Fruit fly (Drosophila melanogaster): ENCODE results near the gene Tie.

Gene Tie

dm6 chr3L:4494603-4495002, 37.3 kb downstream of the Tie start:
- TF ChIP-seq CG4496 (GFP tag; IDR thresholded peaks at IDR 0.05), result peak; percentile 51; the same call in 1 of the 3 replicates
- peak; percentile 88 for TF ChIP-seq Pif1B (GFP tag; optimal IDR thresholded peaks at IDR 0.05)
- TF ChIP-seq CG8301 (tag; optimal IDR thresholded peaks at IDR 0.05), result peak; percentile 0
- TF ChIP-seq rn (GFP tag; IDR thresholded peaks at IDR 0.05), result no peak
- peak; percentile 45 for TF ChIP-seq gl (tag; optimal IDR thresholded peaks at IDR 0.05)
- peak; percentile 45 for TF ChIP-seq CG14655 (GFP tag; optimal IDR thresholded peaks at IDR 0.05)
- no peak for TF ChIP-seq Ets98B (GFP tag; IDR thresholded peaks at IDR 0.05)
- no peak for TF ChIP-seq CG10348 (GFP tag; IDR thresholded peaks at IDR 0.05)
- TF ChIP-seq CG32121 (GFP tag; IDR thresholded peaks at IDR 0.05), result no peak
- peak; percentile 93 for TF ChIP-seq CG15710 (tag; optimal IDR thresholded peaks at IDR 0.05)
- TF ChIP-seq CG12605 (GFP tag; IDR thresholded peaks at IDR 0.05), result peak; percentile 31; the same call in 1 of the 2 replicates
- peak; percentile 87 for TF ChIP-seq CG9948 (tag; optimal IDR thresholded peaks at IDR 0.05)
- peak; percentile 72 for TF ChIP-seq CG13204 (GFP tag; optimal IDR thresholded peaks at IDR 0.05)
- peak; percentile 86 for TF ChIP-seq CG34367 (tag; optimal IDR thresholded peaks at IDR 0.05)
- no peak for TF ChIP-seq fd96Ca (GFP tag; IDR thresholded peaks at IDR 0.05)
- TF ChIP-seq D1 (tag; optimal IDR thresholded peaks at IDR 0.05), result peak; percentile 86
- TF ChIP-seq CG8159 (tag; optimal IDR thresholded peaks at IDR 0.05), result peak; percentile 88
- TF ChIP-seq Pif1A (GFP tag; optimal IDR thresholded peaks at IDR 0.05), result peak; percentile 82
- TF ChIP-seq EcR (GFP tag; optimal IDR thresholded peaks at IDR 0.05), result peak; percentile 100
- TF ChIP-seq CG17806 (tag; optimal IDR thresholded peaks at IDR 0.05), result peak; percentile 87
- peak; percentile 73 for TF ChIP-seq Snoo (tag; optimal IDR thresholded peaks at IDR 0.05)

- TF ChIP-seq CG10348 (GFP tag; IDR thresholded peaks at IDR 0.05) (no peak), CG32121 (GFP tag; IDR thresholded peaks at IDR 0.05) (no peak), CG8159 (tag; optimal IDR thresholded peaks at IDR 0.05) (no peak), CG34367 (tag; optimal IDR thresholded peaks at IDR 0.05) (no peak), Pif1B (GFP tag; optimal IDR thresholded peaks at IDR 0.05) (no peak), CG13204 (GFP tag; optimal IDR thresholded peaks at IDR 0.05) (peak; percentile 44), CG15710 (tag; optimal IDR thresholded peaks at IDR 0.05) (no peak), EcR (GFP tag; optimal IDR thresholded peaks at IDR 0.05) (peak; percentile 88), CG17806 (tag; optimal IDR thresholded peaks at IDR 0.05) (no peak), Snoo (tag; optimal IDR thresholded peaks at IDR 0.05) (no peak), Ets98B (GFP tag; IDR thresholded peaks at IDR 0.05) (no peak), CG4496 (GFP tag; IDR thresholded peaks at IDR 0.05) (no peak), Pif1A (GFP tag; optimal IDR thresholded peaks at IDR 0.05) (no peak), CG9948 (tag; optimal IDR thresholded peaks at IDR 0.05) (no peak), CG12605 (GFP tag; IDR thresholded peaks at IDR 0.05) (no peak), CG14655 (GFP tag; optimal IDR thresholded peaks at IDR 0.05) (no peak), D1 (tag; optimal IDR thresholded peaks at IDR 0.05) (no peak)
Measured at dm6 chr3L:4493609-4494008, 38.3 kb downstream of the Tie start.

dm6 chr3L:4490702-4491243, 41.2 kb downstream of the Tie start, which contains the start of gene CG13722:
Gene CG13722 (minus strand): TSS chr3L:4490963.
- peak; percentile 51 for TF ChIP-seq EcR (GFP tag; optimal IDR thresholded peaks at IDR 0.05)
- peak; percentile 90 for TF ChIP-seq CG13204 (GFP tag; optimal IDR thresholded peaks at IDR 0.05)
- no peak for TF ChIP-seq Pif1A (GFP tag; optimal IDR thresholded peaks at IDR 0.05)
- peak; percentile 20; the same call in 1 of the 3 replicates for TF ChIP-seq CG4496 (GFP tag; IDR thresholded peaks at IDR 0.05)

- no peak for TF ChIP-seq CG10348 (GFP tag; IDR thresholded peaks at IDR 0.05)
Measured at dm6 chr3L:4489490-4489889, 42.5 kb downstream of the Tie start.

- no peak for TF ChIP-seq CG34367 (tag; optimal IDR thresholded peaks at IDR 0.05)
- TF ChIP-seq Pif1B (GFP tag; optimal IDR thresholded peaks at IDR 0.05), result no peak
- TF ChIP-seq Ets98B (GFP tag; IDR thresholded peaks at IDR 0.05), result no peak
- no peak for TF ChIP-seq CG14655 (GFP tag; optimal IDR thresholded peaks at IDR 0.05)
- TF ChIP-seq EcR (GFP tag; optimal IDR thresholded peaks at IDR 0.05), result peak; percentile 63
- TF ChIP-seq CG12605 (GFP tag; IDR thresholded peaks at IDR 0.05), result no peak
Measured at dm6 chr3L:4484623-4485022, 47.3 kb downstream of the Tie start.

- TF ChIP-seq CG32121 (GFP tag; IDR thresholded peaks at IDR 0.05), result no peak
- no peak for TF ChIP-seq fd96Ca (GFP tag; IDR thresholded peaks at IDR 0.05)
- TF ChIP-seq CG14655 (GFP tag; optimal IDR thresholded peaks at IDR 0.05), result no peak
- TF ChIP-seq CG10348 (GFP tag; IDR thresholded peaks at IDR 0.05), result no peak
- no peak for TF ChIP-seq EcR (GFP tag; optimal IDR thresholded peaks at IDR 0.05)
- TF ChIP-seq gl (tag; optimal IDR thresholded peaks at IDR 0.05), result no peak
- no peak for TF ChIP-seq CG34367 (tag; optimal IDR thresholded peaks at IDR 0.05)
- TF ChIP-seq CG8159 (tag; optimal IDR thresholded peaks at IDR 0.05), result no peak
- TF ChIP-seq rn (GFP tag; IDR thresholded peaks at IDR 0.05), result no peak
- no peak for TF ChIP-seq CG9948 (tag; optimal IDR thresholded peaks at IDR 0.05)
- no peak for TF ChIP-seq CG15710 (tag; optimal IDR thresholded peaks at IDR 0.05)
- TF ChIP-seq Snoo (tag; optimal IDR thresholded peaks at IDR 0.05), result no peak
Measured at dm6 chr3L:4482509-4482908, 49.4 kb downstream of the Tie start, which contains the start of gene CG11350. Gene CG11350 (plus strand): TSS chr3L:4482809.

dm6 chr3L:4480764-4481163, 51.2 kb downstream of the Tie start:
- TF ChIP-seq CG10348 (GFP tag; IDR thresholded peaks at IDR 0.05) (no peak), CG13204 (GFP tag; optimal IDR thresholded peaks at IDR 0.05) (no peak), EcR (GFP tag; optimal IDR thresholded peaks at IDR 0.05) (no peak), rn (GFP tag; IDR thresholded peaks at IDR 0.05) (no peak), D1 (tag; optimal IDR thresholded peaks at IDR 0.05) (no peak), fd96Ca (GFP tag; IDR thresholded peaks at IDR 0.05) (peak; percentile 52; the same call in 1 of the 3 replicates), CG34367 (tag; optimal IDR thresholded peaks at IDR 0.05) (no peak), gl (tag; optimal IDR thresholded peaks at IDR 0.05) (no peak), CG14655 (GFP tag; optimal IDR thresholded peaks at IDR 0.05) (no peak), CG9948 (tag; optimal IDR thresholded peaks at IDR 0.05) (no peak), CG15710 (tag; optimal IDR thresholded peaks at IDR 0.05) (no peak), CG4496 (GFP tag; IDR thresholded peaks at IDR 0.05) (0 out of 3 replicates have a peak, but pooled peaks have one; percentile 13)

Measured in whole organism, pupa.